Worm (Caenorhabditis elegans): Measurements from ENCODE around the gene klc-1.

DNA sequence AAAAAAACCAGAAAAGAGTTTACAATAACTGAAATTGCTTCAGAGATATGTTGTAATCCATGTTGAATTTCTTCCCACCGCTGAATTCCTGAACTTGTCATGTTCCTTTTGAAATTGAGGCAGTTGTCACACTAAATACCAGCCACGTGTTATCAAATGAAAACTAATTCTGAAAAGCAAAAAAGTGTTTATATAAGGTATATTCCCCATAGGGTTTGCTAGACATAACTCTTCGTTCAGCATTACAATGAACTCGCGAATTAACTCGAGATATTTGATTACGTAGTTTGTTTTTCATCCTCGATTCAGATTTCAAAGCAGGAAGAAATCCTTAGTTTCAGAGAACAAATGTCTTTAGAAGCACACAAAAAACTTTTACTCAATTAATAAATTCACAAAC, 16.7 kb downstream of the klc-1 start, which contains the start of gene str-3:
- TF ChIP-seq hlh-26 (GFP tag; conservative IDR thresholded peaks at IDR 0.05) (no peak), ama-1 (optimal IDR thresholded peaks at IDR 0.05) (no peak), ama-1 (GFP tag; optimal IDR thresholded peaks at IDR 0.05) (no peak), ZK185.1 (tag; optimal IDR thresholded peaks at IDR 0.05; ENCODE audit: poor library complexity, severe bottlenecking) (no peak), rcor-1 (GFP tag; IDR thresholded peaks at IDR 0.05) (no peak), F52B5.7 (tag; optimal IDR thresholded peaks at IDR 0.05) (no peak), ztf-26 (tag; optimal IDR thresholded peaks at IDR 0.05) (no peak), rec-8 (tag; optimal IDR thresholded peaks at IDR 0.05) (no peak), aptf-3 (GFP tag; IDR thresholded peaks at IDR 0.05) (no peak), nhr-179 (tag; optimal IDR thresholded peaks at IDR 0.05) (no peak), ets-4 (GFP tag; optimal IDR thresholded peaks at IDR 0.05) (no peak), F55B11.4 (tag; optimal IDR thresholded peaks at IDR 0.05; ENCODE audit: borderline replicate concordance, insufficient read depth) (no peak), unc-62 (GFP tag; optimal IDR thresholded peaks at IDR 0.05) (no peak)
